Worm (Caenorhabditis elegans): Measurements from ENCODE around the gene E02C12.9.

- TF ChIP-seq nhr-25 (tag; optimal IDR thresholded peaks at IDR 0.05), result no peak
- TF ChIP-seq ceh-82 (tag; optimal IDR thresholded peaks at IDR 0.05), result no peak
These were observed 6.6 kb upstream of the E02C12.9 start, which contains the start of gene E02C12.12 for ce11 chrV:9381846-9382363.

All from whole organism, L2 larva.